Worm (Caenorhabditis elegans): Measurements from ENCODE around the gene nhr-264.
"Not testable (repeated sequence)": the region's sequence is repeated elsewhere in the genome, so short reads cannot be mapped to it uniquely, and the experiment has no call there.

nhr-264 gene

ce11 chrIV:9258547-9258946 lies 35.2 kb downstream of the nhr-264 start:
- TF ChIP-seq mec-3 (tag; optimal IDR thresholded peaks at IDR 0.05; ENCODE audit: borderline replicate concordance): no peak
- peak; percentile 25 for TF ChIP-seq ama-1 (optimal IDR thresholded peaks at IDR 0.05)

DNA sequence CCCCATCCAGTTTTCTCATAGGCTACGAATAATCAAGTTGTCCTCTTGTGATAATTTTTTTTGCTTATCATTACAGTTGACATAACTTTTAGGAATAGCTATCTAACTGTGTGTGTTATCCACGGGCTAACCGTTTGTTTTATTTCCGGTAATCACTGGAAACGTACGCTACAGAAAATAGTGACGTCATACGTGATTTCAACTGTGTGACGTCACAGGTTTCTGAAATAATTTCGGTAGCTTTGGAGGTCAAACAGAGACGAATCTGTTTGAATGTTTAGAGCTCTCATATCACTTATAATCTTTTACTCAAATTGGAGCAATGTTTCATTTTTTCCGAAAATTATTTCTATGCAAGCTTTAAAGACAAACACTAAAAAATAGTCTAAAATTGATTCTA lies 36.9 kb downstream of the nhr-264 start:
- TF ChIP-seq pax-1 (tag; optimal IDR thresholded peaks at IDR 0.05): no peak
- no peak for TF ChIP-seq hlh-6 (tag; optimal IDR thresholded peaks at IDR 0.05)
- TF ChIP-seq che-1 (tag; optimal IDR thresholded peaks at IDR 0.05): no peak
- TF ChIP-seq hlh-30 (tag; optimal IDR thresholded peaks at IDR 0.05; ENCODE audit: insufficient read depth): no peak
- TF ChIP-seq pqm-1 (tag; optimal IDR thresholded peaks at IDR 0.05): no peak
- no peak for TF ChIP-seq sox-4 (tag; optimal IDR thresholded peaks at IDR 0.05)
- no peak for TF ChIP-seq C08G9.2 (tag; optimal IDR thresholded peaks at IDR 0.05)
- TF ChIP-seq eyg-1 (tag; optimal IDR thresholded peaks at IDR 0.05): no peak
- no peak for TF ChIP-seq hlh-15 (tag; optimal IDR thresholded peaks at IDR 0.05)
- TF ChIP-seq ttx-3 (tag; optimal IDR thresholded peaks at IDR 0.05): no peak
- TF ChIP-seq dmd-4 (tag; optimal IDR thresholded peaks at IDR 0.05; ENCODE audit: borderline replicate concordance): no peak
- TF ChIP-seq nhr-232 (tag; optimal IDR thresholded peaks at IDR 0.05): no peak
- TF ChIP-seq ahr-1 (tag; optimal IDR thresholded peaks at IDR 0.05): no peak
- no peak for TF ChIP-seq zip-5 (tag; optimal IDR thresholded peaks at IDR 0.05)
- no peak for TF ChIP-seq ceh-31 (tag; optimal IDR thresholded peaks at IDR 0.05)
- no peak for TF ChIP-seq syd-9 (tag; optimal IDR thresholded peaks at IDR 0.05)
- no peak for TF ChIP-seq nhr-11 (tag; optimal IDR thresholded peaks at IDR 0.05)
- no peak for TF ChIP-seq ceh-2 (tag; optimal IDR thresholded peaks at IDR 0.05)
- TF ChIP-seq fax-1 (tag; optimal IDR thresholded peaks at IDR 0.05): no peak
- TF ChIP-seq ref-2 (tag; optimal IDR thresholded peaks at IDR 0.05): no peak

DNA sequence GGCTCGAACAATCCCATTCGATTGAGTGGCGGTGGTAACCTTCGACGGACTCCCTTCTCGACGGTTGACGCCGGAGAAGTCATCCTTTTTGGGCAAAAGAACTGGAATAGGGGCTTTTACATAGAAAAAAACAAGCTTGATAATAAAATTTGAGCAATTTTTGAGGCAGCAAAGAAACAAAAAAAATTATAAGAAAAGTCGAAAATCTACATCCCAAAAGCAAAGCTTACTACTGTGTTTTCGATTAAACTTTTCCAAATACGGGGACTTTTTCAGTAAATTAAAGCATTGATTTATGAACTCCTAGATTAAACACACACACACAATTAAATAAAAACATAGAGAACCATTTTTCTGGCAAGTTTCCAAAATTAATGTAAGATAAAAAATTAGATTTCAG lies 37.7 kb downstream of the nhr-264 start, which contains the start of gene Y11D7A.9:
TSS of gene Y11D7A.9 (minus strand) at position 101 of the 400 bp plus-strand sequence.
- no peak for TF ChIP-seq pha-2 (tag; optimal IDR thresholded peaks at IDR 0.05)
- no peak for TF ChIP-seq ceh-18 (tag; optimal IDR thresholded peaks at IDR 0.05)
- no peak for TF ChIP-seq hlh-8 (tag; optimal IDR thresholded peaks at IDR 0.05)
- TF ChIP-seq ceh-14 (tag; optimal IDR thresholded peaks at IDR 0.05): no peak
- TF ChIP-seq ref-2 (tag; optimal IDR thresholded peaks at IDR 0.05): no peak
- TF ChIP-seq dmd-4 (tag; optimal IDR thresholded peaks at IDR 0.05; ENCODE audit: borderline replicate concordance): no peak
- TF ChIP-seq che-1 (tag; optimal IDR thresholded peaks at IDR 0.05): no peak
- TF ChIP-seq ceh-19 (GFP tag; optimal IDR thresholded peaks at IDR 0.05): no peak
- TF ChIP-seq ceh-48 (tag; optimal IDR thresholded peaks at IDR 0.05): no peak

- no peak for TF ChIP-seq K02D7.2 (tag; optimal IDR thresholded peaks at IDR 0.05)
- no peak for TF ChIP-seq C08G9.2 (tag; optimal IDR thresholded peaks at IDR 0.05)
- TF ChIP-seq hlh-8 (tag; optimal IDR thresholded peaks at IDR 0.05): no peak
- TF ChIP-seq pqm-1 (tag; optimal IDR thresholded peaks at IDR 0.05): no peak
- no peak for TF ChIP-seq nhr-232 (tag; optimal IDR thresholded peaks at IDR 0.05)
- no peak for TF ChIP-seq pat-9 (tag; optimal IDR thresholded peaks at IDR 0.05)
- TF ChIP-seq ahr-1 (tag; optimal IDR thresholded peaks at IDR 0.05): no peak
- no peak for TF ChIP-seq pros-1 (tag; optimal IDR thresholded peaks at IDR 0.05)
- TF ChIP-seq hlh-6 (tag; optimal IDR thresholded peaks at IDR 0.05): no peak
- no peak for TF ChIP-seq ceh-19 (GFP tag; optimal IDR thresholded peaks at IDR 0.05)
These were observed 42.6 kb downstream of the nhr-264 start, which contains the start of gene Y11D7A.8 for ce11 chrIV:9251079-9251478. Y11D7A.8 (plus strand) TSS chrIV:9251379.

ce11 chrIV:9249219-9249618 lies 44.5 kb downstream of the nhr-264 start, which contains the start of gene Y11D7A.7:
Y11D7A.7 (plus strand) TSS chrIV:9249519.
- TF ChIP-seq odd-2 (tag; optimal IDR thresholded peaks at IDR 0.05); hlh-30 (tag; optimal IDR thresholded peaks at IDR 0.05; ENCODE audit: insufficient read depth); unc-3 (GFP tag; conservative IDR thresholded peaks at IDR 0.05); unc-3 (tag; optimal IDR thresholded peaks at IDR 0.05): not testable (repeated sequence)
